1 fruit fly cellular context compared by ENCODE assay signal in genomic region chr3R:11968030-11968753, dm6.
TF ChIP-seq lines count a peak whose summit lies in the region.

No protein-coding gene starts in this region.

TF ChIP-seq in whole organism, embryonic, 481 proteins besides CTCF, POLR2A, EP300 and RAD21 (continued from another document):
- TF ChIP-seq zen (tag; optimal IDR thresholded peaks at IDR 0.05; lab: Kevin White, UChicago): no peak
- no peak for TF ChIP-seq tx (GFP tag; optimal IDR thresholded peaks at IDR 0.05; lab: Kevin White, UChicago)
- no peak for TF ChIP-seq inv (GFP tag; IDR thresholded peaks at IDR 0.05; lab: Robert Waterston, UW; ENCODE audit: partially characterized antibody)
- no peak for TF ChIP-seq CG4328 (GFP tag; optimal IDR thresholded peaks at IDR 0.05; lab: Kevin White, UChicago)
- TF ChIP-seq HLH54F (GFP tag; optimal IDR thresholded peaks at IDR 0.05; lab: Kevin White, UChicago): no peak
- TF ChIP-seq bbx (GFP tag; IDR thresholded peaks at IDR 0.05; lab: Robert Waterston, UW; ENCODE audit: partially characterized antibody): no peak
- no peak for TF ChIP-seq CG11093 (GFP tag; IDR thresholded peaks at IDR 0.05; lab: Robert Waterston, UW)
- TF ChIP-seq CG17385 (GFP tag; optimal IDR thresholded peaks at IDR 0.05; lab: Kevin White, UChicago): no peak
- TF ChIP-seq Fer3 (tag; optimal IDR thresholded peaks at IDR 0.05; lab: Kevin White, UChicago): peak; percentile 23
- TF ChIP-seq CG9609 (GFP tag; optimal IDR thresholded peaks at IDR 0.05; lab: Kevin White, UChicago): no peak
- TF ChIP-seq Lpt (GFP tag; optimal IDR thresholded peaks at IDR 0.05; lab: Kevin White, UChicago): no peak
- TF ChIP-seq Ada2b (GFP tag; IDR thresholded peaks at IDR 0.05; lab: Robert Waterston, UW): no peak
- TF ChIP-seq CG32767 (GFP tag; IDR thresholded peaks at IDR 0.05; lab: Robert Waterston, UW): no peak
- TF ChIP-seq Pdp1 (GFP tag; optimal IDR thresholded peaks at IDR 0.05; lab: Kevin White, UChicago): peak in 1 of 2 experiments; percentile 63
- TF ChIP-seq Dref (GFP tag; IDR thresholded peaks at IDR 0.05; lab: Robert Waterston, UW): no peak
- no peak for TF ChIP-seq seq (GFP tag; IDR thresholded peaks at IDR 0.05; lab: Robert Waterston, UW)
- no peak for TF ChIP-seq CG1792 (GFP tag; optimal IDR thresholded peaks at IDR 0.05; lab: Kevin White, UChicago)
- no peak for TF ChIP-seq Deaf1 (tag; optimal IDR thresholded peaks at IDR 0.05; lab: Kevin White, UChicago)
- peak; percentile 60 for TF ChIP-seq Hey (tag; optimal IDR thresholded peaks at IDR 0.05; lab: Kevin White, UChicago)
- TF ChIP-seq otp (GFP tag; IDR thresholded peaks at IDR 0.05; lab: Robert Waterston, UW): no peak
- TF ChIP-seq CG1233 (GFP tag; optimal IDR thresholded peaks at IDR 0.05; lab: Kevin White, UChicago): no peak
- TF ChIP-seq amos (GFP tag; IDR thresholded peaks at IDR 0.05; lab: Robert Waterston, UW; ENCODE audit: partially characterized antibody): no peak
- TF ChIP-seq CG12769 (tag; optimal IDR thresholded peaks at IDR 0.05; lab: Kevin White, UChicago): peak; percentile 28
- no peak for TF ChIP-seq pan (optimal IDR thresholded peaks at IDR 0.05; lab: Kevin White, UChicago)
- no peak for TF ChIP-seq pan (GFP tag; optimal IDR thresholded peaks at IDR 0.05 in 1 of 2, IDR thresholded peaks at IDR 0.05 in 1 of 2)
- no peak for TF ChIP-seq CG3847 (GFP tag; IDR thresholded peaks at IDR 0.05; lab: Robert Waterston, UW)
- no peak for TF ChIP-seq HLH3B (GFP tag; IDR thresholded peaks at IDR 0.05; lab: Robert Waterston, UW)
- no peak for TF ChIP-seq Nf-YB (GFP tag; optimal IDR thresholded peaks at IDR 0.05; lab: Kevin White, UChicago)
- TF ChIP-seq D (optimal IDR thresholded peaks at IDR 0.05; lab: Kevin White, UChicago): no peak
- no peak for TF ChIP-seq D (GFP tag; optimal IDR thresholded peaks at IDR 0.05; lab: Kevin White, UChicago)
- TF ChIP-seq Hr39 (optimal IDR thresholded peaks at IDR 0.05; lab: Kevin White, UChicago): no peak
- no peak for TF ChIP-seq Awh (GFP tag; IDR thresholded peaks at IDR 0.05; lab: Robert Waterston, UW)
- no peak for TF ChIP-seq crc (GFP tag; optimal IDR thresholded peaks at IDR 0.05; lab: Kevin White, UChicago)
- TF ChIP-seq trem (tag; optimal IDR thresholded peaks at IDR 0.05; lab: Kevin White, UChicago): no peak
- TF ChIP-seq CG8478 (optimal IDR thresholded peaks at IDR 0.05; lab: Kevin White, UChicago): no peak
- TF ChIP-seq CG43689 (GFP tag; IDR thresholded peaks at IDR 0.05; lab: Robert Waterston, UW): no peak
- TF ChIP-seq trh (GFP tag; optimal IDR thresholded peaks at IDR 0.05; lab: Kevin White, UChicago): no peak
- no peak for TF ChIP-seq Six4 (GFP tag; optimal IDR thresholded peaks at IDR 0.05; lab: Kevin White, UChicago)
- no peak for TF ChIP-seq CG9797 (GFP tag; optimal IDR thresholded peaks at IDR 0.05; lab: Kevin White, UChicago)
- no peak for TF ChIP-seq CG10321 (GFP tag; IDR thresholded peaks at IDR 0.05; lab: Robert Waterston, UW)
- TF ChIP-seq CG11695 (GFP tag; IDR thresholded peaks at IDR 0.05; lab: Robert Waterston, UW): no peak
- TF ChIP-seq zen2 (GFP tag; IDR thresholded peaks at IDR 0.05; lab: Robert Waterston, UW; ENCODE audit: partially characterized antibody): no peak
- TF ChIP-seq onecut (GFP tag; IDR thresholded peaks at IDR 0.05; lab: Robert Waterston, UW): peak; percentile 86
- TF ChIP-seq Spps (tag; optimal IDR thresholded peaks at IDR 0.05; lab: Kevin White, UChicago): no peak
- no peak for TF ChIP-seq CG8281 (tag; optimal IDR thresholded peaks at IDR 0.05; lab: Kevin White, UChicago)
- TF ChIP-seq Rfx (GFP tag; IDR thresholded peaks at IDR 0.05; lab: Robert Waterston, UW): peak; percentile 22; the same call in 1 of the 2 replicates
- TF ChIP-seq CG34376 (GFP tag; optimal IDR thresholded peaks at IDR 0.05; lab: Kevin White, UChicago): peak; percentile 88
- TF ChIP-seq Blimp-1 (GFP tag; optimal IDR thresholded peaks at IDR 0.05; lab: Kevin White, UChicago): no peak
- TF ChIP-seq p53 (GFP tag; optimal IDR thresholded peaks at IDR 0.05; lab: Kevin White, UChicago): no peak
- TF ChIP-seq ATbp (GFP tag; optimal IDR thresholded peaks at IDR 0.05; lab: Kevin White, UChicago): peak; percentile 30
- TF ChIP-seq Antp (GFP tag; optimal IDR thresholded peaks at IDR 0.05; lab: Kevin White, UChicago): no peak
- TF ChIP-seq esg (GFP tag; conservative IDR thresholded peaks at IDR 0.05; lab: Robert Waterston, UW): no peak
- no peak for TF ChIP-seq gsb-n (tag; optimal IDR thresholded peaks at IDR 0.05; lab: Kevin White, UChicago)
- TF ChIP-seq CG8290 (GFP tag; optimal IDR thresholded peaks at IDR 0.05; lab: Kevin White, UChicago): no peak
- TF ChIP-seq CG8290 (tag; optimal IDR thresholded peaks at IDR 0.05; lab: Kevin White, UChicago): peak in 1 of 2 experiments; percentile 31
- TF ChIP-seq CG33557 (GFP tag; optimal IDR thresholded peaks at IDR 0.05; lab: Kevin White, UChicago): no peak
- TF ChIP-seq lbe (GFP tag; optimal IDR thresholded peaks at IDR 0.05; lab: Kevin White, UChicago): no peak
- TF ChIP-seq Chrac-16 (GFP tag; optimal IDR thresholded peaks at IDR 0.05; lab: Kevin White, UChicago): no peak
- no peak for TF ChIP-seq CG9215 (GFP tag; IDR thresholded peaks at IDR 0.05; lab: Robert Waterston, UW)
- TF ChIP-seq CG9727 (GFP tag; optimal IDR thresholded peaks at IDR 0.05; lab: Kevin White, UChicago): no peak
- no peak for TF ChIP-seq CG9437 (GFP tag; optimal IDR thresholded peaks at IDR 0.05; lab: Kevin White, UChicago)
- TF ChIP-seq ranshi (GFP tag; IDR thresholded peaks at IDR 0.05; lab: Robert Waterston, UW): no peak
- no peak for TF ChIP-seq Aef1 (GFP tag; IDR thresholded peaks at IDR 0.05; lab: Robert Waterston, UW)
- peak; percentile 54 for TF ChIP-seq BtbVII (GFP tag; optimal IDR thresholded peaks at IDR 0.05; lab: Kevin White, UChicago)
- no peak for TF ChIP-seq CG6683 (GFP tag; optimal IDR thresholded peaks at IDR 0.05; lab: Kevin White, UChicago)
- no peak for TF ChIP-seq fd102C (GFP tag; optimal IDR thresholded peaks at IDR 0.05; lab: Kevin White, UChicago)
- TF ChIP-seq ap (GFP tag; IDR thresholded peaks at IDR 0.05; lab: Robert Waterston, UW): no peak
- no peak for TF ChIP-seq mld (GFP tag; IDR thresholded peaks at IDR 0.05; lab: Robert Waterston, UW; ENCODE audit: partially characterized antibody)
- TF ChIP-seq ERR (GFP tag; optimal IDR thresholded peaks at IDR 0.05; lab: Kevin White, UChicago): no peak
- no peak for TF ChIP-seq CG9817 (tag; optimal IDR thresholded peaks at IDR 0.05; lab: Kevin White, UChicago)
- no peak for TF ChIP-seq slou (GFP tag; optimal IDR thresholded peaks at IDR 0.05; lab: Kevin White, UChicago)
- peak; percentile 66 for TF ChIP-seq grn (GFP tag; optimal IDR thresholded peaks at IDR 0.05; lab: Kevin White, UChicago)
- 0 out of 2 replicates have a peak, but pooled peaks have one; percentile 1 for TF ChIP-seq crol (GFP tag; IDR thresholded peaks at IDR 0.05; lab: Robert Waterston, UW)
- TF ChIP-seq her (GFP tag; optimal IDR thresholded peaks at IDR 0.05; lab: Kevin White, UChicago): no peak
- no peak for TF ChIP-seq bab2 (GFP tag; optimal IDR thresholded peaks at IDR 0.05; lab: Kevin White, UChicago)
- TF ChIP-seq HmgD (GFP tag; optimal IDR thresholded peaks at IDR 0.05; lab: Kevin White, UChicago): no peak
- TF ChIP-seq Sox102F (GFP tag; optimal IDR thresholded peaks at IDR 0.05; lab: Kevin White, UChicago): no peak
- no peak for TF ChIP-seq Sry-δ (GFP tag; optimal IDR thresholded peaks at IDR 0.05; lab: Kevin White, UChicago)
- peak; percentile 75 for TF ChIP-seq exex (tag; optimal IDR thresholded peaks at IDR 0.05; lab: Kevin White, UChicago)
- TF ChIP-seq CG17802 (tag; optimal IDR thresholded peaks at IDR 0.05; lab: Kevin White, UChicago): no peak
- TF ChIP-seq CG32772 (GFP tag; IDR thresholded peaks at IDR 0.05; lab: Robert Waterston, UW): no peak
- TF ChIP-seq CG15073 (GFP tag; optimal IDR thresholded peaks at IDR 0.05; lab: Kevin White, UChicago): no peak
- no peak for TF ChIP-seq pita (GFP tag; optimal IDR thresholded peaks at IDR 0.05; lab: Kevin White, UChicago)
- TF ChIP-seq Side (GFP tag; optimal IDR thresholded peaks at IDR 0.05; lab: Kevin White, UChicago): no peak
- TF ChIP-seq Mrtf (GFP tag; IDR thresholded peaks at IDR 0.05; lab: Robert Waterston, UW): no peak
- TF ChIP-seq CG30431 (GFP tag; optimal IDR thresholded peaks at IDR 0.05; lab: Kevin White, UChicago): no peak
- TF ChIP-seq cato (GFP tag; optimal IDR thresholded peaks at IDR 0.05; lab: Kevin White, UChicago; ENCODE audit: borderline replicate concordance): no peak
- no peak for TF ChIP-seq dmrt99B (tag; optimal IDR thresholded peaks at IDR 0.05; lab: Kevin White, UChicago)
- TF ChIP-seq Fer2 (tag; optimal IDR thresholded peaks at IDR 0.05; lab: Kevin White, UChicago): no peak
- no peak for TF ChIP-seq prd (optimal IDR thresholded peaks at IDR 0.05; lab: Kevin White, UChicago)
- no peak for TF ChIP-seq prd (GFP tag; IDR thresholded peaks at IDR 0.05; lab: Robert Waterston, UW)
- TF ChIP-seq cg (GFP tag; optimal IDR thresholded peaks at IDR 0.05; lab: Kevin White, UChicago): no peak
- peak; percentile 67 for TF ChIP-seq B-H2 (GFP tag; optimal IDR thresholded peaks at IDR 0.05; lab: Kevin White, UChicago)
- TF ChIP-seq CG2199 (GFP tag; IDR thresholded peaks at IDR 0.05; lab: Robert Waterston, UW): no peak
- no peak for TF ChIP-seq fd64A (GFP tag; optimal IDR thresholded peaks at IDR 0.05; lab: Kevin White, UChicago)
- peak; percentile 9 for TF ChIP-seq CG15269 (tag; optimal IDR thresholded peaks at IDR 0.05; lab: Kevin White, UChicago)
